Worm (Caenorhabditis elegans): Measurements from ENCODE around the gene sem-5.

DNA sequence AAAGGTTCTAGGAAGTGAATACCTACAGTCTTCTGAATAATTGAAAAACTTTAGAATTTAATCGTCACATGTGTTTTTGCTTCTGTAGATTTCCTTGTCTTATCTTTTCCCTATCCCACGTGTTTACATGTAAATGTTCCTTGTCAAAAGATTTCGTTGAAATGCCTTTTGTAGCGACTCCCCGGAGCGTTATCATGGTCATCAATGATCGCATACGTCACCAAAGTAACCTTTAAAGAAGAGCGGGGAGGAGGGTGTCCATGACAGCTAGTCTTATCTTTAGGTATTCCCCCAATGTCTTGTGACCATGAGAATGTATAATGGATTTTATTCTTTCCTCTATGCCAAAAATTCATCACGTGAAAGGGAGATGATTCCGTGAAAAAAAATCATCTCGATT, 25.4 kb upstream of the sem-5 start:
- TF ChIP-seq hlh-6 (tag; optimal IDR thresholded peaks at IDR 0.05) (no peak), nhr-11 (tag; optimal IDR thresholded peaks at IDR 0.05) (no peak), npax-4 (tag; optimal IDR thresholded peaks at IDR 0.05) (no peak), elt-4 (tag; optimal IDR thresholded peaks at IDR 0.05) (no peak), ama-1 (optimal IDR thresholded peaks at IDR 0.05) (no peak), fkh-10 (GFP tag; optimal IDR thresholded peaks at IDR 0.05) (no peak), pag-3 (tag; optimal IDR thresholded peaks at IDR 0.05; ENCODE audit: borderline replicate concordance) (no peak), hlh-13 (GFP tag; optimal IDR thresholded peaks at IDR 0.05) (no peak), mec-3 (tag; optimal IDR thresholded peaks at IDR 0.05; ENCODE audit: borderline replicate concordance) (no peak), dve-1 (tag; optimal IDR thresholded peaks at IDR 0.05) (no peak), ceh-18 (tag; optimal IDR thresholded peaks at IDR 0.05) (no peak), pqm-1 (tag; optimal IDR thresholded peaks at IDR 0.05) (no peak), ets-4 (tag; optimal IDR thresholded peaks at IDR 0.05) (no peak), sdc-2 (tag; optimal IDR thresholded peaks at IDR 0.05) (no peak)
